Worm (Caenorhabditis elegans): ENCODE results near the gene adt-3.
A peak's percentile ranks its signal among the peaks of the same experiment; 100 is the strongest.

Gene adt-3

DNA sequence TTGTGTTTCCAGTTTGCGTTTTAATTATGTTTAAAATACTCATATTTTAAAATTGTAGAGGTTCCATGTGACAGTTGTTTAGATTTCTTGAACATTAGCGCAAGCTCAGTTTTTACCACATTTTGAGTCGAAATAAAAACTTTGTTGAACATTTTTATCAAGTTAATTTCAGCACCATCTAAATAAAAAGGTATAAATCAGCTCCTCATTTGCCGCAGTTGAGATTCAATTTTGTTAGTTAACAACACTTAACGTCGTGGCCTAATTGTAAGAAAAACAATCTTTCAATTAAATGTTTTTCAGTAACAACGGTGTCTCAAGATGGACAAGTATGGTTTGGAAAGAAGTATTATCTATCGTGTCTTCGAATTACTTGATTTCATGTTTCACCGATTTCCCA is 10.7 kb upstream of the adt-3 start:
- TF ChIP-seq daf-8 (GFP tag; IDR thresholded peaks at IDR 0.05) (no peak), zfp-2 (tag; optimal IDR thresholded peaks at IDR 0.05) (no peak), unc-62 (GFP tag; optimal IDR thresholded peaks at IDR 0.05 in 1 of 2) (peak in 1 of 2 experiments; percentile 90), unc-62 (tag; optimal IDR thresholded peaks at IDR 0.05) (no peak), aly-2 (tag; optimal IDR thresholded peaks at IDR 0.05) (no peak), set-16 (GFP tag; IDR thresholded peaks at IDR 0.05) (no peak), aha-1 (tag) (peak; percentile 88)

DNA sequence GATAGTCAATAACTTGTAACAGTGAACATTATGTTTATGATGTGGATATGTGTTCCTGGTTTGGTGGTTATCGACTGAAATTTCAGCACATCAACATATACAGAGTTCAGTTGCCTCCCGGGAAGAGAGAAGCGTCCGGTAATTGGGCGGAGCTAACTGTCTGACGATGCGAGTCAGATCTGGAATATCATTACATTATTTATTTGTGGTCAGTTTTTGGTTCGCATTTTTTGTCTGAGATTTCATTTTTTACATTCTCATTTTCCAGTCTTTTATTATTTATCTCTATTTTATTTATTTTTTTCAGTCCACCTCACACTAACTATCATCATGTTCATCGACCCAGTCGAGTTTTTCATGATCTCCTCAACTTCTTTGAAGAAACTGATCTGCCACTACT is 5.7 kb upstream of the adt-3 start, which contains the start of gene T22B2.1:
Gene T22B2.1 (plus strand): TSS at position 301 of the 400 bp plus-strand sequence.
- TF ChIP-seq ztf-7 (tag; optimal IDR thresholded peaks at IDR 0.05) (no peak), nhr-28 (tag; optimal IDR thresholded peaks at IDR 0.05) (no peak), gei-8 (GFP tag; optimal IDR thresholded peaks at IDR 0.05) (no peak), aha-1 (tag) (peak; percentile 74), Y105C5A.15 (GFP tag; IDR thresholded peaks at IDR 0.05) (no peak), saeg-2 (GFP tag; IDR thresholded peaks at IDR 0.05) (no peak), mdt-29 (GFP tag; IDR thresholded peaks at IDR 0.05) (no peak), jun-1 (tag; optimal IDR thresholded peaks at IDR 0.05) (no peak)

DNA sequence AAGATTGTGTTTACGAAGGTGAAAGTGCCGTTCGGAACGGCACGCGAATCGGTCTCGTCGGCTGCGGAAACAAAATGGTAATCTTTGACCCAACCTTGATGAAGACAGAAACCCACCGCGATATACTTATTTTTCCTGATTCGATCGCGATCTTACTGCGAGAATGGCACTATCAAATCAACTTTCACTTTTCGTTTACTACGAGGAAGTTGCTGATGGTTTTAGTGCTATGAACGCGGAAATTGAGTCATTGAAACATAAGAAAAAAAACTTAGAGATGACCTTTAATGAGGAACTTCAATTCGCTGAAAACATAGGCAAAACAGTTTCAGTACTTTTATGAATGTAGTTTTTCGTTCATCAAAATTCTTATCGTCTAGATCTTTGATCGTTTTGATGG is 1.2 kb downstream of the adt-3 start:
- TF ChIP-seq R02D3.7 (tag; optimal IDR thresholded peaks at IDR 0.05) (no peak), unc-62 (GFP tag; optimal IDR thresholded peaks at IDR 0.05 in 1 of 2) (peak in 1 of 2 experiments; percentile 23), unc-62 (tag; optimal IDR thresholded peaks at IDR 0.05) (no peak)

DNA sequence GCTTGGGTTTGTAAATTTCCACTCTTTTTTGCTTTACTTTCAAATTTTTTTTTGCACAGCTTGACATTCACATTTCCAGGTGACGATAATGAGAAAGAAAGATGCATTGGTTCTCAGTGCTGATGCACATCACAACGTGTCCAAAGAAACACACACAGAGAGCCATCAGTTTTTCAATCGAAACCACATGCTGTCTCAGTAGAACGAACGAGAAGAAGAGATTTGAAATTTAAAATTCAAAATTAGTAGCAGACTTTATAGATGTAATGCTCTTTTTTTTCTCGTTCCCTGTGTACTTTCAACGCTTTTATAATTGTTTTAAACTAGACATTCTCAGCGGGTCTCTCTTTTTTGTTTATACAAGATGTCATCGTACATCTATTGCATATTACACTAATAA is 6.0 kb downstream of the adt-3 start:
- TF ChIP-seq Y5F2A.4 (GFP tag; optimal IDR thresholded peaks at IDR 0.05) (no peak), lin-13 (GFP tag; optimal IDR thresholded peaks at IDR 0.05) (no peak)

DNA sequence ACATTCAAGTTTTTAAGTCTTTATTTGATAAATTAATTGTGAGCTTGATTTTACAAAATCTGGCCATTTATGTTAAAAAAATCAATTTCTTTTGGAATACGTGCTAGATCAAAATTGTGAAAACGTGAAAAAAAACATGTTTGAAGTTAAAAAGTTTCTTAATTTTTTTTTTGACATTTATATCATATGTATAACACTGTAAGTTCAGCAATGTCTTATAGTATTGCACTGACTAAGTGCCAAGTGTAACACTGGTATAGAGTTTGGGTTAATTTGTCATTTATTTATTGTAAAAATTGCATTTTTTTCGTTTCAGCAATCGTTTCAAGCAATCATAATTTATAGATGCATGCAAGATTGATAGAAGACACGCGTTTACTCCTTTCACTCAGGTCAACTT is 6.4 kb downstream of the adt-3 start:
- TF ChIP-seq aha-1 (tag): peak; percentile 96
- TF ChIP-seq snpc-4 (tag; optimal IDR thresholded peaks at IDR 0.05): no peak

DNA sequence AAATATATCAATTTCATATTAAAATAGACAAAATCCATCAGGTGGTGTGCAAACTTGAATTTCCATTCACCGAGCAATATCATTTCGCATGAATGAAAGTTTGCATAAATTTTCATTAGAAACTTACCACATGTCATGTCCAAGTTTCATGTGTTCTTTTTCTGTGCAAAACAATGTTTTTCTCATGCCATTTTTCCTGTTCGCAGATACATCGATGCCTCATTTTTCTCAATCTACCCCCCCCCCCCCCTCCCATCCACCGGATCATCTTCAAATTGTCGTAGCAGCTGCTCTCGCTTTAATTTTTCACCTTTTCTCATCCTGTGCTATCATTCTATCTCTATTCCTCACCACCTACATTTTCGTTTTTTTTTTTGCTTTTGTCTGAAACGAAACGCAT is 7.5 kb downstream of the adt-3 start, which contains the start of gene T19D2.3:
Gene T19D2.3 (plus strand): TSS at position 301 of the 400 bp plus-strand sequence.
- TF ChIP-seq mep-1 (tag; optimal IDR thresholded peaks at IDR 0.05): no peak

DNA sequence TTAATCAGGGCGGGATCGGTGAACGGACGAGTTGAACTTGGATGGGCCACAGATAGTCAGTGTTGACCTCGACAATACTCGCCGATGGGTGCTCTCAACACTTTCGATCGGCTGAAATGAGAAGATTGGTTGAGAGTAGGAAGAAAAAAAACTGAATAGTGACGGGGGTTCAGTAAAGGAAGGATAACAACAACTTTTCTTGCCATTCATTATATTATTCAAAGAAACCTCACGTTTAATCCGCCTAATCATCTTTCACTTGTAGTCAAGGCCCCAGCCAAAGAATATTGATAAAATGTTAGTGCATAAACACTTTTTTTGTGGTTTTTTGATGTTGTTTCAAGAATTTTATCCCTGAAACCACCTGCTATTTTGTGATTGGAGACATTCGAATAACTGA is 10.8 kb downstream of the adt-3 start, which contains the start of gene T19D2.13:
Gene T19D2.13 (minus strand): TSS at position 101 of the 400 bp plus-strand sequence.
- no peak for TF ChIP-seq spr-1 (tag; optimal IDR thresholded peaks at IDR 0.05)
- TF ChIP-seq unc-62 (GFP tag; optimal IDR thresholded peaks at IDR 0.05 in 1 of 2): peak in 1 of 2 experiments; percentile 82
- no peak for TF ChIP-seq unc-62 (tag; optimal IDR thresholded peaks at IDR 0.05)
- no peak for TF ChIP-seq F37D6.2 (tag; optimal IDR thresholded peaks at IDR 0.05)
- 0 out of 2 replicates have a peak, but pooled peaks have one; percentile 26 for TF ChIP-seq D1046.2 (GFP tag; IDR thresholded peaks at IDR 0.05)
- TF ChIP-seq daf-16 (GFP tag; optimal IDR thresholded peaks at IDR 0.05): no peak
- TF ChIP-seq daf-16 (tag; optimal IDR thresholded peaks at IDR 0.05): no peak
- no peak for TF ChIP-seq ZK546.5 (tag; optimal IDR thresholded peaks at IDR 0.05)
- TF ChIP-seq snpc-4 (tag; optimal IDR thresholded peaks at IDR 0.05): no peak
- no peak for TF ChIP-seq ceh-32 (tag; optimal IDR thresholded peaks at IDR 0.05; ENCODE audit: poor library complexity)
- TF ChIP-seq daf-8 (GFP tag; IDR thresholded peaks at IDR 0.05): no peak
- no peak for TF ChIP-seq nhr-42 (GFP tag; IDR thresholded peaks at IDR 0.05)
- TF ChIP-seq unc-39 (tag; optimal IDR thresholded peaks at IDR 0.05): no peak
- TF ChIP-seq nhr-28 (tag; optimal IDR thresholded peaks at IDR 0.05): no peak
- TF ChIP-seq zip-11 (GFP tag; IDR thresholded peaks at IDR 0.05): no peak
- TF ChIP-seq lin-38 (GFP tag; IDR thresholded peaks at IDR 0.05): no peak
